Fruit fly (Drosophila melanogaster) whole organism, embryonic: ENCODE measurements around the gene CG14715.

Experiments used
- Adf1 ChIP-seq: fragments of 200-800 bp; sonication (Bioruptor generic); IDR thresholded peaks from 2 replicates; pipeline ENCODE4 v1.3.6; 2022; ENCODE audit warnings: missing biosample characterization, missing genetic modification characterization
- Atf6 ChIP-seq: fragments of 200-800 bp; sonication (Bioruptor generic); IDR thresholded peaks from 2 replicates; pipeline ENCODE4 v1.3.6; 2022; ENCODE audit warnings: missing biosample characterization, missing genetic modification characterization
- B-H2 ChIP-seq: fragments of 200-800 bp; sonication (Bioruptor generic); optimal IDR thresholded peaks from 2 replicates; lab custom pipeline; 2018; ENCODE audit warnings: missing biosample characterization, mild to moderate bottlenecking, missing genetic modification characterization
- Blimp-1 ChIP-seq: fragments of 200-800 bp; sonication (Bioruptor generic); optimal IDR thresholded peaks from 3 replicates; lab custom pipeline; 2018; ENCODE audit warnings: missing biosample characterization, missing genetic modification characterization, mild to moderate bottlenecking, moderate library complexity, missing genetic modification reagents
- CG10147 ChIP-seq: fragments of 200-800 bp; sonication (Bioruptor generic); optimal IDR thresholded peaks from 2 replicates; lab custom pipeline; 2019; ENCODE audit warnings: missing biosample characterization, mild to moderate bottlenecking, missing genetic modification characterization, moderate library complexity
- CG10267 ChIP-seq: fragments of 200-800 bp; sonication (Bioruptor generic); optimal IDR thresholded peaks from 2 replicates; lab custom pipeline; 2018; ENCODE audit warnings: missing biosample characterization, mild to moderate bottlenecking, missing genetic modification characterization, moderate library complexity
- CG10543 ChIP-seq: fragments of 200-800 bp; sonication (Bioruptor generic); optimal IDR thresholded peaks from 3 replicates; lab custom pipeline; 2017; ENCODE audit warnings: missing biosample characterization, mild to moderate bottlenecking, missing genetic modification characterization, moderate library complexity
- CG11398 ChIP-seq: fragments of 200-800 bp; sonication (Bioruptor generic); optimal IDR thresholded peaks from 2 replicates; lab custom pipeline; 2016; ENCODE audit warnings: missing biosample characterization, missing genetic modification characterization
- CG12659 ChIP-seq: fragments of 200-800 bp; sonication (Bioruptor generic); optimal IDR thresholded peaks from 3 replicates; lab custom pipeline; 2017; ENCODE audit warnings: mild to moderate bottlenecking, missing biosample characterization, missing genetic modification reagents, missing genetic modification characterization
- CG14441 ChIP-seq: fragments of 200-800 bp; sonication (Bioruptor generic); IDR thresholded peaks from 2 replicates; pipeline ENCODE4 v1.3.6; 2022; ENCODE audit warnings: missing biosample characterization, missing genetic modification characterization
- CG15601 ChIP-seq: fragments of 200-800 bp; sonication (Bioruptor generic); optimal IDR thresholded peaks from 3 replicates; lab custom pipeline; 2019; ENCODE audit warnings: missing biosample characterization, mild to moderate bottlenecking, missing genetic modification characterization, moderate library complexity
- CG16813 ChIP-seq: fragments of 200-800 bp; sonication (Bioruptor generic); IDR thresholded peaks from 3 replicates; pipeline ENCODE4 v1.3.6; 2022; ENCODE audit warnings: missing biosample characterization, missing genetic modification characterization; ENCODE audit not compliant: partially characterized antibody
- CG2129 ChIP-seq: fragments of 200-800 bp; sonication (Bioruptor generic); IDR thresholded peaks from 2 replicates; pipeline ENCODE4 v1.3.6; 2022; ENCODE audit warnings: missing biosample characterization, missing genetic modification characterization; ENCODE audit not compliant: partially characterized antibody
- CG2889 ChIP-seq: fragments of 200-800 bp; sonication (Bioruptor generic); IDR thresholded peaks from 3 replicates; pipeline ENCODE4 v1.3.6; 2022; ENCODE audit warnings: missing biosample characterization, missing genetic modification characterization
- CG33213 ChIP-seq: fragments of 200-800 bp; sonication (Bioruptor generic); optimal IDR thresholded peaks from 3 replicates; lab custom pipeline; 2016; ENCODE audit warnings: missing biosample characterization, missing genetic modification characterization
- CG34376 ChIP-seq: fragments of 200-800 bp; sonication (Bioruptor generic); optimal IDR thresholded peaks from 2 replicates; lab custom pipeline; 2018; ENCODE audit warnings: missing biosample characterization, mild to moderate bottlenecking, missing genetic modification characterization
- CG34422 ChIP-seq: fragments of 200-800 bp; sonication (Bioruptor generic); IDR thresholded peaks from 3 replicates; pipeline ENCODE4 v1.3.6; 2022; ENCODE audit warnings: missing biosample characterization, missing genetic modification characterization
- CG4360 ChIP-seq: fragments of 200-800 bp; sonication (Bioruptor generic); IDR thresholded peaks from 2 replicates; pipeline ENCODE4 v1.3.6; 2022; ENCODE audit warnings: missing biosample characterization, missing genetic modification characterization
- CG43689 ChIP-seq: fragments of 200-800 bp; sonication (Bioruptor generic); IDR thresholded peaks from 2 replicates; pipeline ENCODE4 v1.3.6; 2022; ENCODE audit warnings: missing biosample characterization, missing genetic modification characterization
- CG4424 ChIP-seq: fragments of 200-800 bp; sonication (Bioruptor generic); optimal IDR thresholded peaks from 3 replicates; lab custom pipeline; 2016; ENCODE audit warnings: missing biosample characterization, missing genetic modification characterization
- CG7928 ChIP-seq: fragments of 200-800 bp; sonication (Bioruptor generic); optimal IDR thresholded peaks from 2 replicates; lab custom pipeline; 2017; ENCODE audit warnings: missing biosample characterization, mild to moderate bottlenecking, missing genetic modification characterization
- CG7963 ChIP-seq: fragments of 200-800 bp; sonication (Bioruptor generic); IDR thresholded peaks from 3 replicates; pipeline ENCODE4 v1.3.6; 2022; ENCODE audit warnings: missing biosample characterization, missing genetic modification characterization; ENCODE audit not compliant: partially characterized antibody
- CG9609 ChIP-seq: fragments of 200-800 bp; sonication (Bioruptor generic); optimal IDR thresholded peaks from 3 replicates; lab custom pipeline; 2016; ENCODE audit warnings: missing biosample characterization, missing genetic modification characterization
- Dip2 ChIP-seq: fragments of 200-800 bp; sonication (Bioruptor generic); IDR thresholded peaks from 2 replicates; pipeline ENCODE4 v1.3.6; 2022; ENCODE audit warnings: missing biosample characterization, missing genetic modification characterization
- Dp ChIP-seq: fragments of 200-800 bp; sonication (Bioruptor generic); optimal IDR thresholded peaks from 2 replicates; lab custom pipeline; 2018; ENCODE audit warnings: missing biosample characterization, mild to moderate bottlenecking, missing genetic modification characterization, moderate library complexity
- E2f2 ChIP-seq: fragments of 200-800 bp; sonication (Bioruptor generic); IDR thresholded peaks from 2 replicates; pipeline ENCODE4 v1.3.6; 2022; ENCODE audit warnings: missing biosample characterization, missing genetic modification characterization
- Mad ChIP-seq: fragments of 200-800 bp; sonication (Bioruptor generic); optimal IDR thresholded peaks from 2 replicates; lab custom pipeline; 2016; ENCODE audit warnings: missing biosample characterization, missing genetic modification characterization
- Max ChIP-seq: fragments of 200-800 bp; sonication (Bioruptor generic); optimal IDR thresholded peaks from 2 replicates; lab custom pipeline; 2016; ENCODE audit warnings: missing biosample characterization, mild to moderate bottlenecking, missing genetic modification characterization
- NC2β ChIP-seq: fragments of 200-800 bp; sonication (Bioruptor generic); optimal IDR thresholded peaks from 2 replicates; lab custom pipeline; 2016; ENCODE audit warnings: missing biosample characterization, missing genetic modification characterization
- Nf-YA ChIP-seq: fragments of 200-800 bp; sonication (Bioruptor generic); IDR thresholded peaks from 2 replicates; pipeline ENCODE4 v1.3.6; 2022; ENCODE audit warnings: missing biosample characterization, missing genetic modification characterization
- Ravus ChIP-seq: fragments of 200-800 bp; sonication (Bioruptor generic); IDR thresholded peaks from 2 replicates; pipeline ENCODE4 v1.3.6; 2022; ENCODE audit warnings: missing biosample characterization, missing genetic modification characterization
- Scr ChIP-seq: fragments of 200-800 bp; sonication (Bioruptor generic); IDR thresholded peaks from 2 replicates; pipeline ENCODE4 v1.3.6; 2022; ENCODE audit warnings: missing biosample characterization, missing genetic modification characterization; ENCODE audit not compliant: partially characterized antibody
- Stat92E ChIP-seq, 3 experiments: fragments of >200 bp in 2 of 3; fragments of 200-800 bp in 1 of 3; sonication (Bioruptor generic) in 1 of 3; optimal IDR thresholded peaks; 2 replicates each; lab custom pipeline; 2017 to 2019; ENCODE audit warnings: missing biosample characterization in 3 of 3, missing genetic modification characterization in 3 of 3, mild to moderate bottlenecking in 1 of 3, moderate library complexity in 1 of 3
- YL-1 ChIP-seq: fragments of 200-800 bp; sonication (Bioruptor generic); optimal IDR thresholded peaks from 3 replicates; lab custom pipeline; 2017; ENCODE audit warnings: missing biosample characterization, mild to moderate bottlenecking, missing genetic modification characterization
- az2 ChIP-seq: fragments of 200-800 bp; sonication (Bioruptor generic); optimal IDR thresholded peaks from 3 replicates; lab custom pipeline; 2016; ENCODE audit warnings: missing biosample characterization, missing genetic modification characterization
- dati ChIP-seq: fragments of 200-800 bp; sonication (Bioruptor generic); IDR thresholded peaks from 2 replicates; pipeline ENCODE4 v1.3.6; 2022; ENCODE audit warnings: missing biosample characterization, missing genetic modification characterization
- ems ChIP-seq: fragments of 200-800 bp; sonication (Bioruptor generic); optimal IDR thresholded peaks from 3 replicates; lab custom pipeline; 2016; ENCODE audit warnings: missing biosample characterization, missing genetic modification characterization
- exex ChIP-seq: fragments of 200-800 bp; sonication (Bioruptor generic); optimal IDR thresholded peaks from 4 replicates; lab custom pipeline; 2018; ENCODE audit warnings: missing biosample characterization, mild to moderate bottlenecking, missing genetic modification characterization, moderate library complexity
- fd96Cb ChIP-seq: fragments of 200-800 bp; sonication (Bioruptor generic); optimal IDR thresholded peaks from 2 replicates; lab custom pipeline; 2018; ENCODE audit warnings: missing biosample characterization, mild to moderate bottlenecking, missing genetic modification characterization, moderate library complexity
- gfzf ChIP-seq: fragments of 200-800 bp; sonication (Bioruptor generic); optimal IDR thresholded peaks from 2 replicates; lab custom pipeline; 2016; ENCODE audit warnings: missing biosample characterization, mild to moderate bottlenecking, missing genetic modification characterization, moderate library complexity
- hb ChIP-seq: fragments of 200-800 bp; sonication (Bioruptor generic); IDR thresholded peaks from 3 replicates; pipeline ENCODE4 v1.3.6; 2022; ENCODE audit warnings: missing biosample characterization, missing genetic modification characterization; ENCODE audit not compliant: partially characterized antibody
- hkb ChIP-seq, 2 experiments: fragments of 200-800 bp in 1 of 2; fragments of >200 bp in 1 of 2; sonication (Bioruptor generic) in 1 of 2; IDR thresholded peaks in 1 of 2; optimal IDR thresholded peaks in 1 of 2; 2 replicates each; pipeline versions ENCODE4 v1.3.6 to Lab custom; 2017 to 2022; ENCODE audit warnings: missing biosample characterization in 1 of 2, missing genetic modification characterization in 1 of 2
- lilli ChIP-seq: fragments of 200-800 bp; sonication (Bioruptor generic); optimal IDR thresholded peaks from 3 replicates; lab custom pipeline; 2016; ENCODE audit warnings: missing biosample characterization, missing genetic modification characterization
- nmo ChIP-seq: fragments of 200-800 bp; sonication (Bioruptor generic); optimal IDR thresholded peaks from 2 replicates; lab custom pipeline; 2018; ENCODE audit warnings: missing biosample characterization, mild to moderate bottlenecking, missing genetic modification characterization, moderate library complexity
- prd ChIP-seq, 3 experiments: fragments of >200 bp in 2 of 3; fragments of 200-800 bp in 1 of 3; sonication (Bioruptor generic) in 1 of 3; optimal IDR thresholded peaks in 2 of 3; IDR thresholded peaks in 1 of 3; 2 replicates in 2 of 3; 3 replicates in 1 of 3; pipeline versions ENCODE4 v1.3.6 to Lab custom; 2017 to 2022; ENCODE audit warnings: missing biosample characterization in 1 of 3, missing genetic modification characterization in 1 of 3
- sob ChIP-seq: fragments of 200-800 bp; sonication (Bioruptor generic); IDR thresholded peaks from 2 replicates; pipeline ENCODE4 v1.3.6; 2022; ENCODE audit warnings: missing biosample characterization, missing genetic modification characterization
- vvl ChIP-seq: fragments of 200-800 bp; sonication (Bioruptor generic); IDR thresholded peaks from 2 replicates; pipeline ENCODE4 v1.3.6; 2022; ENCODE audit warnings: missing biosample characterization, missing genetic modification characterization

CG14715 gene

dm6 chr3R:11628416-11629041 lies 45.5 kb upstream of the CG14715 start, which contains the start of gene CG14712 (continued):
- no peak for TF ChIP-seq Nf-YA (GFP tag; lab: Robert Waterston, UW)
- TF ChIP-seq CG9609, result no peak
- TF ChIP-seq az2 (GFP tag; lab: Kevin White, UChicago), result peak; percentile 29
- peak; percentile 21; the same call in 1 of the 2 replicates for TF ChIP-seq CG14441
- TF ChIP-seq CG33213, result peak; percentile 13
- peak; percentile 42 for TF ChIP-seq CG34376 (GFP tag; lab: Kevin White, UChicago)
- peak; percentile 2 for TF ChIP-seq NC2β (GFP tag; lab: Kevin White, UChicago)
- peak; percentile 96 for TF ChIP-seq E2f2 (GFP tag; lab: Robert Waterston, UW)
- 0 out of 2 replicates have a peak, but pooled peaks have one; percentile 10 for TF ChIP-seq sob (GFP tag; lab: Robert Waterston, UW)
- TF ChIP-seq CG12659 (GFP tag; lab: Kevin White, UChicago), result peak; percentile 82
- TF ChIP-seq YL-1 (GFP tag; lab: Kevin White, UChicago), result peak; percentile 92
- TF ChIP-seq lilli (GFP tag; lab: Kevin White, UChicago), result peak; percentile 67
- peak; percentile 59 for TF ChIP-seq Scr (GFP tag; lab: Robert Waterston, UW)
- TF ChIP-seq CG4424 (GFP tag; lab: Kevin White, UChicago), result peak; percentile 24
- TF ChIP-seq fd96Cb (tag; lab: Kevin White, UChicago), result no peak
- peak; percentile 27; the same call in 1 of the 3 replicates for TF ChIP-seq CG16813 (GFP tag; lab: Robert Waterston, UW)
- no peak for TF ChIP-seq CG2129
- TF ChIP-seq B-H2, result peak; percentile 48
- TF ChIP-seq prd (optimal IDR thresholded peaks at IDR 0.05; lab: Kevin White, UChicago), result no peak
- no peak for TF ChIP-seq prd (GFP tag; IDR thresholded peaks at IDR 0.05; lab: Robert Waterston, UW)
- TF ChIP-seq Adf1 (GFP tag; lab: Robert Waterston, UW), result 0 out of 2 replicates have a peak, but pooled peaks have one; percentile 15
- peak; percentile 63 for TF ChIP-seq CG7928 (GFP tag; lab: Kevin White, UChicago)
- peak; percentile 49 for TF ChIP-seq Max (GFP tag; lab: Kevin White, UChicago)
- TF ChIP-seq hkb (optimal IDR thresholded peaks at IDR 0.05; lab: Kevin White, UChicago), result no peak
- TF ChIP-seq hkb (GFP tag; IDR thresholded peaks at IDR 0.05; lab: Robert Waterston, UW), result peak; percentile 46
- peak; percentile 37; the same call in 1 of the 3 replicates for TF ChIP-seq CG7963 (GFP tag; lab: Robert Waterston, UW)
- TF ChIP-seq dati, result no peak
- no peak for TF ChIP-seq Atf6 (GFP tag; lab: Robert Waterston, UW)
- no peak for TF ChIP-seq Ravus (GFP tag; lab: Robert Waterston, UW)
- TF ChIP-seq ems (GFP tag; lab: Kevin White, UChicago), result peak; percentile 7
- no peak for TF ChIP-seq CG11398 (GFP tag; lab: Kevin White, UChicago)
- peak; percentile 35 for TF ChIP-seq Mad (GFP tag; lab: Kevin White, UChicago)
- TF ChIP-seq CG2889 (GFP tag; lab: Robert Waterston, UW), result no peak
- peak in 1 of 3 experiments; percentile 88 for TF ChIP-seq Stat92E (GFP tag; optimal IDR thresholded peaks at IDR 0.05; lab: Kevin White, UChicago)
- TF ChIP-seq Dp, result peak; percentile 97
- no peak for TF ChIP-seq CG43689
- TF ChIP-seq CG34422, result peak; percentile 16; the same call in 1 of the 3 replicates
- TF ChIP-seq vvl (GFP tag; lab: Robert Waterston, UW), result 0 out of 2 replicates have a peak, but pooled peaks have one; percentile 40
- TF ChIP-seq exex (tag; lab: Kevin White, UChicago), result no peak
- TF ChIP-seq CG10147 (GFP tag; lab: Kevin White, UChicago), result peak; percentile 33
- peak; percentile 64 for TF ChIP-seq nmo (GFP tag; lab: Kevin White, UChicago)
- TF ChIP-seq gfzf (GFP tag; lab: Kevin White, UChicago), result peak; percentile 83
- peak; percentile 10 for TF ChIP-seq CG10543
- TF ChIP-seq CG15601, result no peak
- peak; percentile 69 for TF ChIP-seq CG10267 (tag; lab: Kevin White, UChicago)
- no peak for TF ChIP-seq Blimp-1
- TF ChIP-seq Dip2 (GFP tag; lab: Robert Waterston, UW), result no peak
- TF ChIP-seq CG4360 (GFP tag; lab: Robert Waterston, UW), result no peak
- TF ChIP-seq hb (GFP tag; lab: Robert Waterston, UW), result no peak
